Fruit fly (Drosophila melanogaster) whole organism, pupa: ENCODE results near the gene CG34429.

Experiments used
- CG10348 ChIP-seq: fragments of 200-800 bp; sonication (Bioruptor generic); IDR thresholded peaks from 2 replicates; pipeline ENCODE4 v1.3.6; 2022; ENCODE audit warnings: missing biosample characterization, missing genetic modification characterization
- CG12605 ChIP-seq: fragments of 200-800 bp; sonication (Bioruptor generic); IDR thresholded peaks from 2 replicates; pipeline ENCODE4 v1.3.6; 2022; ENCODE audit warnings: missing biosample characterization, missing genetic modification characterization
- CG13204 ChIP-seq: fragments of 200-800 bp; sonication (Bioruptor generic); optimal IDR thresholded peaks from 2 replicates; lab custom pipeline; 2018; ENCODE audit warnings: missing biosample characterization, mild to moderate bottlenecking, missing genetic modification characterization, moderate library complexity
- CG14655 ChIP-seq: fragments of 200-800 bp; sonication (Bioruptor generic); optimal IDR thresholded peaks from 3 replicates; lab custom pipeline; 2017; ENCODE audit warnings: mild to moderate bottlenecking, missing biosample characterization, missing genetic modification reagents, missing genetic modification characterization
- CG15710 ChIP-seq: fragments of 200-800 bp; sonication (Bioruptor generic); optimal IDR thresholded peaks from 2 replicates; lab custom pipeline; 2018; ENCODE audit warnings: missing biosample characterization, mild to moderate bottlenecking, missing genetic modification characterization, moderate library complexity
- CG17806 ChIP-seq: fragments of 200-800 bp; sonication (Bioruptor generic); optimal IDR thresholded peaks from 2 replicates; lab custom pipeline; 2018; ENCODE audit warnings: missing biosample characterization, mild to moderate bottlenecking, missing genetic modification characterization, moderate library complexity
- CG32121 ChIP-seq: fragments of 200-800 bp; sonication (Bioruptor generic); IDR thresholded peaks from 2 replicates; pipeline ENCODE4 v1.3.6; 2022; ENCODE audit warnings: missing biosample characterization, missing genetic modification characterization
- CG34367 ChIP-seq: fragments of 200-800 bp; sonication (Bioruptor generic); optimal IDR thresholded peaks from 2 replicates; lab custom pipeline; 2018; ENCODE audit warnings: missing biosample characterization, mild to moderate bottlenecking, missing genetic modification characterization
- CG4496 ChIP-seq: fragments of 200-800 bp; sonication (Bioruptor generic); IDR thresholded peaks from 3 replicates; pipeline ENCODE4 v1.3.6; 2022; ENCODE audit warnings: missing biosample characterization, missing genetic modification characterization
- CG8159 ChIP-seq: fragments of 200-800 bp; sonication (Bioruptor generic); optimal IDR thresholded peaks from 3 replicates; lab custom pipeline; 2018; ENCODE audit warnings: missing biosample characterization, mild to moderate bottlenecking, missing genetic modification characterization, moderate library complexity
- CG8301 ChIP-seq: fragments of 200-800 bp; sonication (Bioruptor generic); optimal IDR thresholded peaks from 2 replicates; lab custom pipeline; 2018; ENCODE audit warnings: missing biosample characterization, mild to moderate bottlenecking, missing genetic modification characterization
- CG9948 ChIP-seq: fragments of 200-800 bp; sonication (Bioruptor generic); optimal IDR thresholded peaks from 2 replicates; lab custom pipeline; 2018; ENCODE audit warnings: missing biosample characterization, mild to moderate bottlenecking, missing genetic modification characterization, moderate library complexity
- D1 ChIP-seq: fragments of 200-800 bp; sonication (Bioruptor generic); optimal IDR thresholded peaks from 2 replicates; lab custom pipeline; 2018; ENCODE audit warnings: missing biosample characterization, mild to moderate bottlenecking, missing genetic modification characterization, moderate library complexity
- EcR ChIP-seq: fragments of 200-800 bp; sonication (Bioruptor generic); optimal IDR thresholded peaks from 3 replicates; lab custom pipeline; 2019; ENCODE audit warnings: missing biosample characterization, missing genetic modification characterization, mild to moderate bottlenecking, moderate library complexity, missing genetic modification reagents
- Ets98B ChIP-seq: fragments of 200-800 bp; sonication (Bioruptor generic); IDR thresholded peaks from 2 replicates; pipeline ENCODE4 v1.3.6; 2022; ENCODE audit warnings: missing biosample characterization, missing genetic modification characterization
- Pif1A ChIP-seq: fragments of 200-800 bp; sonication (Bioruptor generic); optimal IDR thresholded peaks from 3 replicates; lab custom pipeline; 2016; ENCODE audit warnings: missing biosample characterization, missing genetic modification characterization
- Pif1B ChIP-seq: fragments of 200-800 bp; sonication (Bioruptor generic); optimal IDR thresholded peaks from 3 replicates; lab custom pipeline; 2016; ENCODE audit warnings: missing biosample characterization, missing genetic modification characterization
- Snoo ChIP-seq: fragments of 200-800 bp; sonication (Bioruptor generic); optimal IDR thresholded peaks from 3 replicates; lab custom pipeline; 2017; ENCODE audit warnings: missing biosample characterization, mild to moderate bottlenecking, missing genetic modification characterization, inconsistent platforms
- fd96Ca ChIP-seq: fragments of 200-800 bp; sonication (Bioruptor generic); IDR thresholded peaks from 3 replicates; pipeline ENCODE4 v1.3.6; 2022; ENCODE audit warnings: missing biosample characterization, missing genetic modification characterization
- gl ChIP-seq: fragments of 200-800 bp; sonication (Bioruptor generic); optimal IDR thresholded peaks from 2 replicates; lab custom pipeline; 2018; ENCODE audit warnings: missing biosample characterization, mild to moderate bottlenecking, missing genetic modification characterization
- rn ChIP-seq: fragments of 200-800 bp; sonication (Bioruptor generic); IDR thresholded peaks from 2 replicates; pipeline ENCODE4 v1.3.6; 2022; ENCODE audit warnings: missing biosample characterization, missing genetic modification characterization

CG34429 gene

DNA sequence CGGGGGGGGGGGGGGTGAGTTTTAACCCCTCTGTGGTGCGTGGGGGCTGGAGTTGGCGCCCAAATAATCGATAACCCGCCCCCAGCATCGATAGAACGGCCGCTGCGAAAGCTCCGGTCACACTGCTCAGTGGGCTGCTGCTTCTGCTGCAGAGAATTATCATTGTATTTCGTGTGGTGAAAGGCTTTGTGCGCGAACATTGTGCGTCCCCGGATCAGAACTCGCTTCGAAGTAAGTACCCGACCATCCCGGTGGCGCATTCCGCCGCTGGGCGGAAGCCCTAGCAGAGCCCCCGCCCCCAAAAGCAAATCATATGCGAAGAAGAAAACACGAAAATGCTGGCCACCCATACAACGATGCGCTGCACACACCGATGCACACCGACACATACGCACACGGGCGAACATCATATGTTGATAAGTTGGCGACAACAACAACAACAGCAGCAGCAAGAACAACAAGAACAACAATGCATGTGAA lies 18.5 kb upstream of the CG34429 start, which contains the start of gene Syx13:
Gene Syx13, plus strand, starts transcription at position 100 of the 480 bp plus-strand sequence.
- TF ChIP-seq rn (GFP tag; lab: Robert Waterston, UW): no peak
- TF ChIP-seq CG8159 (tag; lab: Kevin White, UChicago): no peak
- no peak for TF ChIP-seq CG9948 (tag; lab: Kevin White, UChicago)
- TF ChIP-seq D1: no peak
- TF ChIP-seq CG10348 (GFP tag; lab: Robert Waterston, UW): no peak
- TF ChIP-seq CG15710 (tag; lab: Kevin White, UChicago): peak; percentile 8
- no peak for TF ChIP-seq CG4496
- peak; percentile 70 for TF ChIP-seq gl
- TF ChIP-seq CG17806 (tag; lab: Kevin White, UChicago): no peak
- no peak for TF ChIP-seq CG13204 (GFP tag; lab: Kevin White, UChicago)
- no peak for TF ChIP-seq Pif1A (GFP tag; lab: Kevin White, UChicago)
- TF ChIP-seq Pif1B: no peak
- peak; percentile 9 for TF ChIP-seq Snoo (tag; lab: Kevin White, UChicago)
- peak; percentile 53 for TF ChIP-seq EcR
- TF ChIP-seq CG12605 (GFP tag; lab: Robert Waterston, UW): no peak; the same call in 1 of the 2 replicates
- peak; percentile 41; the same call in 1 of the 2 replicates for TF ChIP-seq CG32121 (GFP tag; lab: Robert Waterston, UW)
- no peak for TF ChIP-seq CG14655 (GFP tag; lab: Kevin White, UChicago)
- no peak for TF ChIP-seq CG34367 (tag; lab: Kevin White, UChicago)
- no peak for TF ChIP-seq CG8301 (tag; lab: Kevin White, UChicago)
- TF ChIP-seq fd96Ca (GFP tag; lab: Robert Waterston, UW): no peak
- TF ChIP-seq Ets98B (GFP tag; lab: Robert Waterston, UW): no peak

DNA sequence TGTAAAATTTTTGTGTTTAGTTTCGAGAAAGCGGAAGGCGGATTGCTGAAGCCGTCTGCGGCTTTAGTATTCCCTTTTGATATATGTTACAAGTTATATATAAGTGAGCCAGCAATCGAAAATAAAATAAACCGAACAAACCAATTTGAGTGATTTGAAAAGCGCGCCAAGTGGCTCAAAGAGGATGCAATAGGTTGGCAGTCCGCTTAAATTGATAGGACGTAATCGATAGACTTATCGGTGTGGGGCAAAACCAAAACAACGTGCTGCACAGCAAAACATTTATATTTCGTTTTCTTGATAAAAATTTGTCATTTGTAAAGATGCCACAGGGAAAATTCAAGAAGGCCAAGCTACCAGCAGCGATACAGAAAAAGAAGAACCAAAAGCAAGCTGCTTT lies 16.1 kb upstream of the CG34429 start, which contains the start of gene CG11279:
Gene CG11279, plus strand, starts transcription at position 220 of the 400 bp plus-strand sequence.
- TF ChIP-seq Pif1B (no peak), CG17806 (tag; lab: Kevin White, UChicago) (no peak), rn (GFP tag; lab: Robert Waterston, UW) (no peak), Snoo (tag; lab: Kevin White, UChicago) (no peak), CG9948 (tag; lab: Kevin White, UChicago) (no peak), CG32121 (GFP tag; lab: Robert Waterston, UW) (no peak), Pif1A (GFP tag; lab: Kevin White, UChicago) (no peak), Ets98B (GFP tag; lab: Robert Waterston, UW) (no peak), CG8301 (tag; lab: Kevin White, UChicago) (no peak), CG14655 (GFP tag; lab: Kevin White, UChicago) (no peak), CG4496 (no peak), CG8159 (tag; lab: Kevin White, UChicago) (no peak), CG13204 (GFP tag; lab: Kevin White, UChicago) (no peak), CG10348 (GFP tag; lab: Robert Waterston, UW) (no peak), D1 (no peak), CG15710 (tag; lab: Kevin White, UChicago) (no peak), EcR (no peak), fd96Ca (GFP tag; lab: Robert Waterston, UW) (no peak), CG34367 (tag; lab: Kevin White, UChicago) (no peak)

- TF ChIP-seq CG14655 (GFP tag; lab: Kevin White, UChicago) (no peak), CG13204 (GFP tag; lab: Kevin White, UChicago) (peak; percentile 4), CG4496 (no peak), CG10348 (GFP tag; lab: Robert Waterston, UW) (no peak), fd96Ca (GFP tag; lab: Robert Waterston, UW) (no peak), Ets98B (GFP tag; lab: Robert Waterston, UW) (no peak), CG8159 (tag; lab: Kevin White, UChicago) (peak; percentile 63), CG8301 (tag; lab: Kevin White, UChicago) (peak; percentile 40), EcR (peak; percentile 16), CG17806 (tag; lab: Kevin White, UChicago) (peak; percentile 38), Snoo (tag; lab: Kevin White, UChicago) (no peak), gl (no peak), Pif1A (GFP tag; lab: Kevin White, UChicago) (peak; percentile 52), CG12605 (GFP tag; lab: Robert Waterston, UW) (no peak), Pif1B (peak; percentile 36), CG34367 (tag; lab: Kevin White, UChicago) (no peak), CG15710 (tag; lab: Kevin White, UChicago) (peak; percentile 20), CG32121 (GFP tag; lab: Robert Waterston, UW) (no peak), CG9948 (tag; lab: Kevin White, UChicago) (peak; percentile 57), D1 (no peak), rn (GFP tag; lab: Robert Waterston, UW) (no peak)
Observed at dm6 chr3L:13049671-13050070, 13.2 kb upstream of the CG34429 start.

- TF ChIP-seq CG17806 (tag; lab: Kevin White, UChicago) (no peak), Pif1B (no peak), Ets98B (GFP tag; lab: Robert Waterston, UW) (no peak), CG9948 (tag; lab: Kevin White, UChicago) (no peak), CG13204 (GFP tag; lab: Kevin White, UChicago) (no peak), CG10348 (GFP tag; lab: Robert Waterston, UW) (no peak)
Observed at dm6 chr3L:13050675-13051202, 12.1 kb upstream of the CG34429 start.

dm6 chr3L:13058429-13058828 lies 4.4 kb upstream of the CG34429 start:
- TF ChIP-seq rn (GFP tag; lab: Robert Waterston, UW) (no peak), Snoo (tag; lab: Kevin White, UChicago) (no peak), D1 (no peak), CG34367 (tag; lab: Kevin White, UChicago) (no peak), CG8159 (tag; lab: Kevin White, UChicago) (no peak), CG17806 (tag; lab: Kevin White, UChicago) (no peak), EcR (no peak), Ets98B (GFP tag; lab: Robert Waterston, UW) (no peak), CG15710 (tag; lab: Kevin White, UChicago) (no peak), CG14655 (GFP tag; lab: Kevin White, UChicago) (no peak), Pif1B (no peak), CG9948 (tag; lab: Kevin White, UChicago) (no peak), CG13204 (GFP tag; lab: Kevin White, UChicago) (no peak), Pif1A (GFP tag; lab: Kevin White, UChicago) (no peak), CG32121 (GFP tag; lab: Robert Waterston, UW) (no peak), CG8301 (tag; lab: Kevin White, UChicago) (no peak), CG12605 (GFP tag; lab: Robert Waterston, UW) (no peak), fd96Ca (GFP tag; lab: Robert Waterston, UW) (no peak)
